Worm (Caenorhabditis elegans) whole organism, young adult: ENCODE measurements around the gene C17C3.9.

ENCODE experiments used
- F10E7.11 ChIP-seq: sonication (generic microtip); optimal IDR thresholded peaks from 2 replicates; lab custom pipeline; 2017; ENCODE audit warnings: mild to moderate bottlenecking, missing genetic modification characterization, moderate library complexity, missing compliant biosample characterization
- F49E8.2 ChIP-seq: sonication (generic microtip); optimal IDR thresholded peaks from 3 replicates; lab custom pipeline; 2017; ENCODE audit warnings: missing genetic modification characterization, mild to moderate bottlenecking, missing compliant biosample characterization, antibody characterized with exemption, moderate library complexity; ENCODE audit not compliant: insufficient read depth
- T26A5.8 ChIP-seq: sonication (generic microtip); optimal IDR thresholded peaks from 2 replicates; lab custom pipeline; 2016; ENCODE audit warnings: missing genetic modification characterization, missing compliant biosample characterization
- Y53G8AR.9 ChIP-seq: fragments of 200-800 bp; sonication (Bioruptor generic); conservative IDR thresholded peaks from 2 replicates; pipeline ENCODE4 v1.3.6; 2022; ENCODE audit warnings: missing genetic modification reagents, missing genetic modification characterization, missing compliant biosample characterization
- ama-1 ChIP-seq, 3 experiments: fragments of 150-350 bp in 1 of 3; sonication (generic microtip) in 2 of 3; optimal IDR thresholded peaks; 2 replicates each; lab custom pipeline; 2014 to 2018; ENCODE audit warnings: missing biosample characterization in 2 of 3, missing genetic modification characterization in 2 of 3, missing genetic modification reagents in 2 of 3
- attf-6 ChIP-seq: fragments of 200-800 bp; sonication (Bioruptor generic); IDR thresholded peaks from 2 replicates; pipeline ENCODE4 v1.3.6; 2022; ENCODE audit warnings: missing genetic modification reagents, missing genetic modification characterization, missing compliant biosample characterization
- cebp-2 ChIP-seq: fragments of 200-800 bp; sonication (Bioruptor generic); IDR thresholded peaks from 2 replicates; pipeline ENCODE4 v1.3.6; 2022; ENCODE audit warnings: missing genetic modification characterization, missing compliant biosample characterization
- rpc-1 ChIP-seq, 2 experiments: fragments of 150-350 bp in 1 of 2; sonication (generic microtip) in 1 of 2; optimal IDR thresholded peaks; 2 replicates each; lab custom pipeline; 2014 to 2018; ENCODE audit warnings: missing biosample characterization in 1 of 2, missing genetic modification characterization in 1 of 2, missing genetic modification reagents in 1 of 2, missing genotype in 1 of 2
- tbx-9 ChIP-seq: sonication (generic microtip); optimal IDR thresholded peaks from 2 replicates; lab custom pipeline; 2016; ENCODE audit warnings: borderline replicate concordance, missing genetic modification characterization, inconsistent platforms, missing compliant biosample characterization
- unc-130 ChIP-seq: sonication (generic microtip); optimal IDR thresholded peaks from 2 replicates; lab custom pipeline; 2016; ENCODE audit warnings: missing genetic modification reagents, missing genetic modification characterization, missing compliant biosample characterization
- unc-62 ChIP-seq: fragments of 150-350 bp; optimal IDR thresholded peaks from 2 replicates; lab custom pipeline; 2014; ENCODE audit warnings: missing biosample characterization, missing genetic modification reagents, missing genetic modification characterization

- TF ChIP-seq rpc-1 (optimal IDR thresholded peaks at IDR 0.05; lab: Kevin White, UChicago) (no peak), rpc-1 (tag; optimal IDR thresholded peaks at IDR 0.05; lab: Kevin White, UChicago) (no peak), tbx-9 (tag; lab: Kevin White, UChicago) (no peak), F10E7.11 (tag; lab: Kevin White, UChicago) (no peak), unc-130 (GFP tag; lab: Kevin White, UChicago) (no peak), F49E8.2 (tag; lab: Kevin White, UChicago) (no peak), ama-1 (optimal IDR thresholded peaks at IDR 0.05; lab: Kevin White, UChicago) (peak; percentile 98), ama-1 (GFP tag; optimal IDR thresholded peaks at IDR 0.05; lab: Kevin White, UChicago) (no peak), unc-62 (GFP tag; lab: Kevin White, UChicago) (no peak), attf-6 (GFP tag; lab: Robert Waterston, UW) (peak; percentile 98), Y53G8AR.9 (GFP tag; lab: Robert Waterston, UW) (peak; percentile 37), T26A5.8 (tag; lab: Kevin White, UChicago) (no peak), cebp-2 (GFP tag; lab: Robert Waterston, UW) (no peak)
Measured at ce11 chrII:5544145-5544515, 12.1 kb upstream of the C17C3.9 start.
